Fruit fly (Drosophila melanogaster) whole organism, embryonic: ENCODE data around the gene sni.

ENCODE experiments used
- Aef1 ChIP-seq: fragments of 200-800 bp; sonication (Bioruptor generic); IDR thresholded peaks from 3 replicates; pipeline ENCODE4 v1.3.6; 2022; ENCODE audit warnings: missing biosample characterization, missing genetic modification characterization
- Awh ChIP-seq: fragments of 200-800 bp; sonication (Bioruptor generic); IDR thresholded peaks from 2 replicates; pipeline ENCODE4, ENCODE4 v1.3.6; 2022; ENCODE audit warnings: missing biosample characterization, missing genetic modification characterization
- B-H1 ChIP-seq: fragments of 200-800 bp; sonication (Bioruptor generic); IDR thresholded peaks from 3 replicates; pipeline ENCODE4 v1.3.6; 2022; ENCODE audit warnings: missing biosample characterization, missing genetic modification characterization
- Bgb ChIP-seq: fragments of 200-800 bp; sonication (Bioruptor generic); IDR thresholded peaks from 2 replicates; pipeline ENCODE4 v1.3.6; 2022; ENCODE audit warnings: missing biosample characterization, missing genetic modification characterization; ENCODE audit not compliant: partially characterized antibody
- Blimp-1 ChIP-seq: fragments of 200-800 bp; sonication (Bioruptor generic); optimal IDR thresholded peaks from 3 replicates; lab custom pipeline; 2018; ENCODE audit warnings: missing biosample characterization, missing genetic modification characterization, mild to moderate bottlenecking, moderate library complexity, missing genetic modification reagents
- CG10462 ChIP-seq: fragments of 200-800 bp; sonication (Bioruptor generic); optimal IDR thresholded peaks from 2 replicates; lab custom pipeline; 2016; ENCODE audit warnings: missing biosample characterization, missing genetic modification characterization
- CG11695 ChIP-seq: fragments of 200-800 bp; sonication (Bioruptor generic); IDR thresholded peaks from 3 replicates; pipeline ENCODE4 v1.3.6; 2022; ENCODE audit warnings: missing biosample characterization, missing genetic modification characterization
- CG14965 ChIP-seq: fragments of 200-800 bp; sonication (Bioruptor generic); optimal IDR thresholded peaks from 2 replicates; lab custom pipeline; 2016; ENCODE audit warnings: missing biosample characterization, missing genetic modification characterization, borderline replicate concordance
- CG15269 ChIP-seq: fragments of 200-800 bp; sonication (Bioruptor generic); optimal IDR thresholded peaks from 2 replicates; lab custom pipeline; 2018; ENCODE audit warnings: missing biosample characterization, mild to moderate bottlenecking, missing genetic modification characterization, moderate library complexity
- CG16813 ChIP-seq: fragments of 200-800 bp; sonication (Bioruptor generic); IDR thresholded peaks from 3 replicates; pipeline ENCODE4 v1.3.6; 2022; ENCODE audit warnings: missing biosample characterization, missing genetic modification characterization; ENCODE audit not compliant: partially characterized antibody
- CG16815 ChIP-seq: fragments of 200-800 bp; sonication (Bioruptor generic); optimal IDR thresholded peaks from 3 replicates; lab custom pipeline; 2017; ENCODE audit warnings: missing biosample characterization, mild to moderate bottlenecking, missing genetic modification characterization
- CG17361 ChIP-seq: fragments of 200-800 bp; sonication (Bioruptor generic); IDR thresholded peaks from 3 replicates; pipeline ENCODE4 v1.3.6; 2022; ENCODE audit warnings: missing biosample characterization, missing genetic modification characterization
- CG1792 ChIP-seq: fragments of 200-800 bp; sonication (Bioruptor generic); optimal IDR thresholded peaks from 2 replicates; lab custom pipeline; 2016; ENCODE audit warnings: missing biosample characterization, missing genetic modification characterization
- CG30020 ChIP-seq: fragments of 200-800 bp; optimal IDR thresholded peaks from 2 replicates; lab custom pipeline; 2019; ENCODE audit warnings: missing biosample characterization, mild to moderate bottlenecking, missing genetic modification characterization, moderate library complexity
- CG32767 ChIP-seq: fragments of 200-800 bp; sonication (Bioruptor generic); IDR thresholded peaks from 2 replicates; pipeline ENCODE4 v1.3.6; 2022; ENCODE audit warnings: missing biosample characterization, missing genetic modification characterization
- CG32772 ChIP-seq: fragments of 200-800 bp; sonication (Bioruptor generic); IDR thresholded peaks from 2 replicates; pipeline ENCODE4 v1.3.6; 2022; ENCODE audit warnings: missing biosample characterization, missing genetic modification characterization
- CG3838 ChIP-seq: fragments of 200-800 bp; sonication (Bioruptor generic); optimal IDR thresholded peaks from 3 replicates; lab custom pipeline; 2016; ENCODE audit warnings: missing biosample characterization, missing genetic modification characterization
- CG4360 ChIP-seq: fragments of 200-800 bp; sonication (Bioruptor generic); IDR thresholded peaks from 2 replicates; pipeline ENCODE4 v1.3.6; 2022; ENCODE audit warnings: missing biosample characterization, missing genetic modification characterization
- CG6689 ChIP-seq: fragments of 200-800 bp; sonication (Bioruptor generic); IDR thresholded peaks from 2 replicates; pipeline ENCODE4 v1.3.6; 2022; ENCODE audit warnings: missing biosample characterization, missing genetic modification characterization
- CG7839 ChIP-seq: fragments of 200-800 bp; sonication (Bioruptor generic); optimal IDR thresholded peaks from 3 replicates; lab custom pipeline; 2018; ENCODE audit warnings: missing biosample characterization, mild to moderate bottlenecking, missing genetic modification characterization, moderate library complexity
- CG9876 ChIP-seq: fragments of 200-800 bp; sonication (Bioruptor generic); optimal IDR thresholded peaks from 2 replicates; lab custom pipeline; 2016; ENCODE audit warnings: missing biosample characterization, missing genetic modification characterization
- CTCF ChIP-seq: fragments of 200-800 bp; sonication (Bioruptor generic); optimal IDR thresholded peaks from 2 replicates; lab custom pipeline; 2017; ENCODE audit warnings: missing biosample characterization, mild to moderate bottlenecking, missing genetic modification characterization, moderate library complexity
- D ChIP-seq, 2 experiments: fragments of 200-800 bp in 1 of 2; fragments of >200 bp in 1 of 2; sonication (Bioruptor generic) in 1 of 2; optimal IDR thresholded peaks; 2 replicates in 1 of 2; 3 replicates in 1 of 2; lab custom pipeline; 2017; ENCODE audit warnings: mild to moderate bottlenecking in 1 of 2, missing biosample characterization in 1 of 2, missing genetic modification characterization in 1 of 2, missing genetic modification reagents in 1 of 2
- Dref ChIP-seq: fragments of 200-800 bp; sonication (Bioruptor generic); IDR thresholded peaks from 2 replicates; pipeline ENCODE4 v1.3.6; 2022; ENCODE audit warnings: missing biosample characterization, missing genetic modification characterization
- Drgx ChIP-seq: fragments of 200-800 bp; sonication (Bioruptor generic); IDR thresholded peaks from 2 replicates; pipeline ENCODE4 v1.3.6; 2022; ENCODE audit warnings: missing biosample characterization, missing genetic modification characterization
- MTF-1 ChIP-seq: fragments of 200-800 bp; sonication (Bioruptor generic); optimal IDR thresholded peaks from 2 replicates; lab custom pipeline; 2018; ENCODE audit warnings: missing biosample characterization, mild to moderate bottlenecking, missing genetic modification characterization, borderline replicate concordance
- Ptx1 ChIP-seq: fragments of 200-800 bp; sonication (Bioruptor generic); IDR thresholded peaks from 2 replicates; pipeline ENCODE4 v1.3.6; 2022; ENCODE audit warnings: missing biosample characterization, missing genetic modification characterization
- Sin3A ChIP-seq: fragments of >200 bp; optimal IDR thresholded peaks from 2 replicates; lab custom pipeline; 2018
- Sox102F ChIP-seq: fragments of 200-800 bp; sonication (Bioruptor generic); optimal IDR thresholded peaks from 2 replicates; lab custom pipeline; 2018; ENCODE audit warnings: missing biosample characterization, mild to moderate bottlenecking, missing genetic modification characterization, moderate library complexity
- TFAM ChIP-seq: fragments of 200-800 bp; sonication (Bioruptor generic); optimal IDR thresholded peaks from 2 replicates; lab custom pipeline; 2017; ENCODE audit warnings: missing biosample characterization, missing genetic modification characterization, inconsistent platforms
- Trl ChIP-seq, 3 experiments: fragments of >200 bp in 2 of 3; fragments of 200-800 bp in 1 of 3; sonication (Bioruptor generic) in 1 of 3; optimal IDR thresholded peaks; 2 replicates in 1 of 3; 3 replicates in 2 of 3; lab custom pipeline; 2016 to 2017; ENCODE audit warnings: missing biosample characterization in 1 of 3, missing genetic modification characterization in 1 of 3
- Xrp1 ChIP-seq: fragments of 200-800 bp; sonication (Bioruptor generic); IDR thresholded peaks from 2 replicates; pipeline ENCODE4 v1.3.6; 2022; ENCODE audit warnings: missing biosample characterization, missing genetic modification characterization
- ac ChIP-seq: fragments of 200-800 bp; sonication (Bioruptor generic); optimal IDR thresholded peaks from 3 replicates; lab custom pipeline; 2017; ENCODE audit warnings: missing biosample characterization, mild to moderate bottlenecking, missing genetic modification characterization
- chn ChIP-seq: fragments of 200-800 bp; sonication (Bioruptor generic); optimal IDR thresholded peaks from 2 replicates; lab custom pipeline; 2016; ENCODE audit warnings: missing biosample characterization, missing genetic modification characterization
- corto ChIP-seq: fragments of 200-800 bp; sonication (Bioruptor generic); optimal IDR thresholded peaks from 2 replicates; lab custom pipeline; 2016; ENCODE audit warnings: missing biosample characterization, mild to moderate bottlenecking, missing genetic modification characterization, moderate library complexity
- dmrt99B ChIP-seq: fragments of 200-800 bp; sonication (Bioruptor generic); optimal IDR thresholded peaks from 2 replicates; lab custom pipeline; 2018; ENCODE audit warnings: missing biosample characterization, mild to moderate bottlenecking, missing genetic modification characterization, moderate library complexity
- dysf ChIP-seq: fragments of 200-800 bp; sonication (Bioruptor generic); IDR thresholded peaks from 3 replicates; pipeline ENCODE4 v1.3.6; 2022; ENCODE audit warnings: missing biosample characterization, missing genetic modification characterization
- esg ChIP-seq: fragments of 200-800 bp; sonication (Bioruptor generic); conservative IDR thresholded peaks from 2 replicates; pipeline ENCODE4 v1.3.6; 2022; ENCODE audit warnings: missing biosample characterization, missing genetic modification characterization
- gem ChIP-seq: fragments of 200-800 bp; sonication (Bioruptor generic); optimal IDR thresholded peaks from 2 replicates; lab custom pipeline; 2019; ENCODE audit warnings: missing biosample characterization, mild to moderate bottlenecking, missing genetic modification characterization, moderate library complexity
- grau ChIP-seq: fragments of 200-800 bp; optimal IDR thresholded peaks from 3 replicates; lab custom pipeline; 2019; ENCODE audit warnings: missing biosample characterization, mild to moderate bottlenecking, missing genetic modification characterization, moderate library complexity
- grn ChIP-seq: fragments of 200-800 bp; sonication (Bioruptor generic); optimal IDR thresholded peaks from 3 replicates; lab custom pipeline; 2017; ENCODE audit warnings: missing biosample characterization, missing genetic modification characterization
- hkb ChIP-seq, 2 experiments: fragments of 200-800 bp in 1 of 2; fragments of >200 bp in 1 of 2; sonication (Bioruptor generic) in 1 of 2; IDR thresholded peaks in 1 of 2; optimal IDR thresholded peaks in 1 of 2; 2 replicates each; pipeline versions ENCODE4 v1.3.6 to Lab custom; 2017 to 2022; ENCODE audit warnings: missing biosample characterization in 1 of 2, missing genetic modification characterization in 1 of 2
- phol ChIP-seq: fragments of 200-800 bp; sonication (Bioruptor generic); optimal IDR thresholded peaks from 3 replicates; lab custom pipeline; 2018; ENCODE audit warnings: missing biosample characterization, mild to moderate bottlenecking, missing genetic modification characterization, moderate library complexity
- row ChIP-seq: fragments of 200-800 bp; sonication (Bioruptor generic); IDR thresholded peaks from 3 replicates; pipeline ENCODE4 v1.3.6; 2022; ENCODE audit warnings: missing biosample characterization, missing genetic modification characterization
- sens ChIP-seq: fragments of 200-800 bp; sonication (Bioruptor generic); peaks from one replicate; lab custom pipeline; 2016; ENCODE audit warnings: missing biosample characterization, missing genetic modification characterization
- stc ChIP-seq: fragments of 200-800 bp; sonication (Bioruptor generic); IDR thresholded peaks from 2 replicates; pipeline ENCODE4 v1.3.6; 2022; ENCODE audit warnings: missing biosample characterization, missing genetic modification characterization
- vvl ChIP-seq: fragments of 200-800 bp; sonication (Bioruptor generic); IDR thresholded peaks from 2 replicates; pipeline ENCODE4 v1.3.6; 2022; ENCODE audit warnings: missing biosample characterization, missing genetic modification characterization
- zen ChIP-seq: fragments of 200-800 bp; sonication (Bioruptor generic); optimal IDR thresholded peaks from 3 replicates; lab custom pipeline; 2018; ENCODE audit warnings: missing biosample characterization, mild to moderate bottlenecking, missing genetic modification characterization, moderate library complexity
- zfh1 ChIP-seq: fragments of 200-800 bp; sonication (Bioruptor generic); IDR thresholded peaks from 3 replicates; pipeline ENCODE4 v1.3.6; 2022; ENCODE audit warnings: missing biosample characterization, missing genetic modification characterization

sni gene

dm6 chrX:8254739-8255326, 11.0 kb upstream of the sni start (continued):
- 0 out of 2 replicates have a peak, but pooled peaks have one; percentile 29 for TF ChIP-seq CG6689 (GFP tag; lab: Robert Waterston, UW)
- TF ChIP-seq TFAM (GFP tag; lab: Kevin White, UChicago), result no peak
- 0 out of 2 replicates have a peak, but pooled peaks have one; percentile 27 for TF ChIP-seq CG32772 (GFP tag; lab: Robert Waterston, UW)
- TF ChIP-seq stc (GFP tag; lab: Robert Waterston, UW), result peak; percentile 59
- TF ChIP-seq Xrp1 (GFP tag; lab: Robert Waterston, UW), result peak; percentile 48; the same call in 1 of the 2 replicates
- TF ChIP-seq CG1792 (GFP tag; lab: Kevin White, UChicago), result no peak
- no peak for TF ChIP-seq D (optimal IDR thresholded peaks at IDR 0.05; lab: Kevin White, UChicago)
- no peak for TF ChIP-seq D (GFP tag; optimal IDR thresholded peaks at IDR 0.05; lab: Kevin White, UChicago)
- TF ChIP-seq phol, result peak; percentile 6
- TF ChIP-seq CG10462, result no peak
- TF ChIP-seq dmrt99B (tag; lab: Kevin White, UChicago), result peak; percentile 48
- no peak for TF ChIP-seq chn (GFP tag; lab: Kevin White, UChicago)
- TF ChIP-seq Blimp-1 (GFP tag; lab: Kevin White, UChicago), result peak; percentile 77
- TF ChIP-seq Sox102F (GFP tag; lab: Kevin White, UChicago), result peak; percentile 36
- TF ChIP-seq CG16815 (GFP tag; lab: Kevin White, UChicago), result no peak
- no peak for TF ChIP-seq CG30020 (tag; lab: Kevin White, UChicago)
- no peak for TF ChIP-seq B-H1
- TF ChIP-seq MTF-1 (GFP tag; lab: Kevin White, UChicago), result no peak
- no peak for TF ChIP-seq CTCF (GFP tag; lab: Kevin White, UChicago)
- peak; percentile 62 for TF ChIP-seq sens (GFP tag; lab: Kevin White, UChicago)
- TF ChIP-seq CG16813 (GFP tag; lab: Robert Waterston, UW), result no peak
- no peak for TF ChIP-seq Aef1
- peak; percentile 57; the same call in 1 of the 2 replicates for TF ChIP-seq Drgx (GFP tag; lab: Robert Waterston, UW)
- no peak for TF ChIP-seq zen (tag; lab: Kevin White, UChicago)
- no peak for TF ChIP-seq grau
- peak; percentile 46 for TF ChIP-seq gem (tag; lab: Kevin White, UChicago)
- peak; percentile 68; the same call in 2 of the 3 replicates for TF ChIP-seq zfh1 (GFP tag; lab: Robert Waterston, UW)
- TF ChIP-seq row, result peak; percentile 31; the same call in 1 of the 3 replicates
- peak; percentile 4 for TF ChIP-seq CG7839 (tag; lab: Kevin White, UChicago)
- no peak for TF ChIP-seq grn (GFP tag; lab: Kevin White, UChicago)
- 0 out of 3 replicates have a peak, but pooled peaks have one; percentile 14 for TF ChIP-seq CG17361 (GFP tag; lab: Robert Waterston, UW)
- no peak for TF ChIP-seq Dref
- no peak for TF ChIP-seq corto (GFP tag; lab: Kevin White, UChicago)
- TF ChIP-seq esg, result peak; percentile 18; the same call in 1 of the 2 replicates
- 0 out of 3 replicates have a peak, but pooled peaks have one; percentile 13 for TF ChIP-seq dysf
- no peak for TF ChIP-seq CG9876 (GFP tag; lab: Kevin White, UChicago)
- TF ChIP-seq Awh (GFP tag; lab: Robert Waterston, UW), result 0 out of 2 replicates have a peak, but pooled peaks have one; percentile 25
- peak; percentile 2 for TF ChIP-seq CG15269 (tag; lab: Kevin White, UChicago)
- no peak for TF ChIP-seq Bgb
- TF ChIP-seq CG14965 (GFP tag; lab: Kevin White, UChicago), result no peak
- peak; percentile 42; the same call in 1 of the 2 replicates for TF ChIP-seq vvl (GFP tag; lab: Robert Waterston, UW)
- no peak for TF ChIP-seq ac (GFP tag; lab: Kevin White, UChicago)
- 0 out of 2 replicates have a peak, but pooled peaks have one; percentile 6 for TF ChIP-seq CG4360 (GFP tag; lab: Robert Waterston, UW)
- peak; percentile 51 for TF ChIP-seq Ptx1
- no peak for TF ChIP-seq CG11695 (GFP tag; lab: Robert Waterston, UW)
- no peak for TF ChIP-seq CG3838 (GFP tag; lab: Kevin White, UChicago)
- no peak for TF ChIP-seq hkb (optimal IDR thresholded peaks at IDR 0.05; lab: Kevin White, UChicago)
- TF ChIP-seq hkb (GFP tag; IDR thresholded peaks at IDR 0.05; lab: Robert Waterston, UW), result peak; percentile 42; the same call in 1 of the 2 replicates
- TF ChIP-seq Trl (optimal IDR thresholded peaks at IDR 0.05; lab: Kevin White, UChicago), result no peak
- no peak for TF ChIP-seq Trl (GFP tag; optimal IDR thresholded peaks at IDR 0.05; lab: Kevin White, UChicago)
- 0 out of 2 replicates have a peak, but pooled peaks have one; percentile 21 for TF ChIP-seq CG32767 (GFP tag; lab: Robert Waterston, UW)
- no peak for TF ChIP-seq Sin3A (lab: Kevin White, UChicago)
